Worm (Caenorhabditis elegans) whole organism, L4/young adult: ENCODE results near the gene Y80D3A.8.

ENCODE experiments used
- W03F9.2 ChIP-seq: fragments of 150-350 bp; optimal IDR thresholded peaks from 2 replicates; lab custom pipeline; 2014; ENCODE audit warnings: missing biosample characterization, missing genetic modification characterization
- dao-5 ChIP-seq: sonication (generic microtip); optimal IDR thresholded peaks from 2 replicates; lab custom pipeline; 2016; ENCODE audit warnings: missing genotype, missing genetic modification characterization, moderate library complexity, missing compliant biosample characterization
- him-1 ChIP-seq: sonication (generic microtip); optimal IDR thresholded peaks from 2 replicates; lab custom pipeline; 2016; ENCODE audit warnings: missing genotype, missing genetic modification reagents, missing genetic modification characterization, missing compliant biosample characterization

ce11 chrV:18990958-18991357, 50.5 kb downstream of the Y80D3A.8 start:
- TF ChIP-seq W03F9.2 (tag; lab: Kevin White, UChicago) (no peak), him-1 (no peak), dao-5 (tag; lab: Kevin White, UChicago) (no peak)
